Fruit fly (Drosophila melanogaster): ENCODE results near the gene CG10365.

dm6 chr3R:23728086-23728485 is 5.0 kb downstream of the CG10365 start:
- TF ChIP-seq pan (optimal IDR thresholded peaks at IDR 0.05) (no peak), usp (GFP tag; optimal IDR thresholded peaks at IDR 0.05) (no peak), Dll (optimal IDR thresholded peaks at IDR 0.05) (no peak), EcR (GFP tag; optimal IDR thresholded peaks at IDR 0.05) (no peak), psq (optimal IDR thresholded peaks at IDR 0.05) (no peak), CG8478 (optimal IDR thresholded peaks at IDR 0.05) (no peak)
